Worm (Caenorhabditis elegans): Measurements from ENCODE around the gene cbs-2.

Gene cbs-2

ce11 chrII:2207812-2208211 is 15.6 kb downstream of the cbs-2 start, which contains the start of gene Y59C2A.1:
Gene Y59C2A.1 (plus strand): TSS chrII:2208112.
- TF ChIP-seq nhr-85 (tag) = no peak
- no peak for TF ChIP-seq C04F5.9 (tag; optimal IDR thresholded peaks at IDR 0.05)
- no peak for TF ChIP-seq nhr-71 (tag; optimal IDR thresholded peaks at IDR 0.05)
- TF ChIP-seq efl-1 (optimal IDR thresholded peaks at IDR 0.05) = no peak
- TF ChIP-seq efl-1 (GFP tag; optimal IDR thresholded peaks at IDR 0.05 in 1 of 2) = no peak
- no peak for TF ChIP-seq nhr-20 (tag; optimal IDR thresholded peaks at IDR 0.05)
- TF ChIP-seq C34B4.2 (tag; optimal IDR thresholded peaks at IDR 0.05) = no peak
- TF ChIP-seq ceh-63 (GFP tag; optimal IDR thresholded peaks at IDR 0.05) = no peak
- no peak for TF ChIP-seq swsn-7 (tag; optimal IDR thresholded peaks at IDR 0.05)
- no peak for TF ChIP-seq nhr-19 (GFP tag; conservative IDR thresholded peaks at IDR 0.05)
- TF ChIP-seq ets-5 (GFP tag; IDR thresholded peaks at IDR 0.05) = no peak
- no peak for TF ChIP-seq lin-39 (tag; optimal IDR thresholded peaks at IDR 0.05)
- TF ChIP-seq ztf-4 (tag; optimal IDR thresholded peaks at IDR 0.05) = no peak
- TF ChIP-seq ceh-90 (tag; optimal IDR thresholded peaks at IDR 0.05) = no peak
- no peak for TF ChIP-seq unc-86 (tag; optimal IDR thresholded peaks at IDR 0.05)

ce11 chrII:2206064-2206722 is 17.2 kb downstream of the cbs-2 start:
- TF ChIP-seq unc-86 (tag; optimal IDR thresholded peaks at IDR 0.05) = no peak
- TF ChIP-seq lin-35 (GFP tag; optimal IDR thresholded peaks at IDR 0.05) = no peak
- TF ChIP-seq fkh-4 (tag; optimal IDR thresholded peaks at IDR 0.05; ENCODE audit: borderline replicate concordance) = peak; percentile 78
- no peak for TF ChIP-seq unc-30 (tag; optimal IDR thresholded peaks at IDR 0.05)
- no peak for TF ChIP-seq lin-15B (tag; optimal IDR thresholded peaks at IDR 0.05)
- TF ChIP-seq ceh-82 (tag; optimal IDR thresholded peaks at IDR 0.05) = no peak
- no peak for TF ChIP-seq aha-1 (tag; optimal IDR thresholded peaks at IDR 0.05)
- TF ChIP-seq tbx-2 (tag; optimal IDR thresholded peaks at IDR 0.05) = no peak
- no peak for TF ChIP-seq egl-13 (tag; optimal IDR thresholded peaks at IDR 0.05)
- no peak for TF ChIP-seq egl-27 (tag; optimal IDR thresholded peaks at IDR 0.05)
- TF ChIP-seq unc-98 (GFP tag; IDR thresholded peaks at IDR 0.05) = no peak
- TF ChIP-seq ceh-88 (GFP tag; IDR thresholded peaks at IDR 0.05) = no peak
- peak; percentile 94 for TF ChIP-seq dsc-1 (tag; optimal IDR thresholded peaks at IDR 0.05)
- TF ChIP-seq sup-37 (GFP tag; optimal IDR thresholded peaks at IDR 0.05) = no peak

ce11 chrII:2204077-2204476 is 19.3 kb downstream of the cbs-2 start, which contains the start of gene Y59C2A.2:
Gene Y59C2A.2 (minus strand): TSS chrII:2204137.
- peak; percentile 61 for TF ChIP-seq nhr-85 (tag)
- TF ChIP-seq mep-1 (tag; optimal IDR thresholded peaks at IDR 0.05) = peak; percentile 19
- no peak for TF ChIP-seq egl-27 (tag; optimal IDR thresholded peaks at IDR 0.05)
- TF ChIP-seq pax-3 (tag; optimal IDR thresholded peaks at IDR 0.05) = peak; percentile 16
- TF ChIP-seq lin-15B (tag; optimal IDR thresholded peaks at IDR 0.05) = peak; percentile 26
- TF ChIP-seq tlp-1 (tag; optimal IDR thresholded peaks at IDR 0.05) = no peak
- TF ChIP-seq pag-3 (tag; optimal IDR thresholded peaks at IDR 0.05; ENCODE audit: borderline replicate concordance, insufficient read depth) = no peak
- TF ChIP-seq ceh-90 (tag; optimal IDR thresholded peaks at IDR 0.05) = no peak
- peak; percentile 4 for TF ChIP-seq unc-86 (tag; optimal IDR thresholded peaks at IDR 0.05)
- TF ChIP-seq vab-15 (tag; optimal IDR thresholded peaks at IDR 0.05) = peak; percentile 39
- TF ChIP-seq fkh-8 (tag; optimal IDR thresholded peaks at IDR 0.05) = peak; percentile 23
- peak; percentile 29 for TF ChIP-seq irx-1 (tag; optimal IDR thresholded peaks at IDR 0.05)
- TF ChIP-seq alr-1 (tag; optimal IDR thresholded peaks at IDR 0.05; ENCODE audit: borderline replicate concordance) = no peak
- no peak for TF ChIP-seq lir-3 (tag; optimal IDR thresholded peaks at IDR 0.05; ENCODE audit: poor library complexity)
- no peak for TF ChIP-seq unc-30 (tag; optimal IDR thresholded peaks at IDR 0.05)
- peak; percentile 30 for TF ChIP-seq nhr-19 (GFP tag; conservative IDR thresholded peaks at IDR 0.05)
- TF ChIP-seq snu-23 (GFP tag; optimal IDR thresholded peaks at IDR 0.05) = peak; percentile 54
- TF ChIP-seq unc-62 (GFP tag; optimal IDR thresholded peaks at IDR 0.05) = no peak
- TF ChIP-seq isw-1 (GFP tag; IDR thresholded peaks at IDR 0.05) = peak; percentile 22; the same call in 1 of the 2 replicates
- TF ChIP-seq skn-1 (tag; optimal IDR thresholded peaks at IDR 0.05) = peak; percentile 42
- peak; percentile 88 to 94 (median 93) for TF ChIP-seq dpl-1 (GFP tag; optimal IDR thresholded peaks at IDR 0.05)
- TF ChIP-seq aly-2 (tag; optimal IDR thresholded peaks at IDR 0.05) = peak; percentile 39
- TF ChIP-seq pqm-1 (tag; optimal IDR thresholded peaks at IDR 0.05) = no peak
- TF ChIP-seq F16B12.6 (tag; optimal IDR thresholded peaks at IDR 0.05) = peak; percentile 35
- TF ChIP-seq nhr-47 (tag; optimal IDR thresholded peaks at IDR 0.05) = no peak
- TF ChIP-seq C16A3.4 (tag; optimal IDR thresholded peaks at IDR 0.05) = peak; percentile 58
- TF ChIP-seq mdl-1 (tag; optimal IDR thresholded peaks at IDR 0.05) = peak in 1 of 2 experiments; percentile 22
- TF ChIP-seq blmp-1 (tag; optimal IDR thresholded peaks at IDR 0.05) = peak; percentile 25

Data from whole organism, L1 larva.